Fruit fly (Drosophila melanogaster): ENCODE measurements around the gene betaGlu.
A peak's percentile ranks its signal among the peaks of the same experiment; 100 is the strongest.

Gene betaGlu

dm6 chr3R:31800663-31801062 lies 29.0 kb upstream of the betaGlu start, which contains the start of gene Ir100a:
Gene Ir100a (plus strand): TSS chr3R:31800963.
- TF ChIP-seq CG11762 (GFP tag; optimal IDR thresholded peaks at IDR 0.05; ENCODE audit: insufficient read depth): no peak
- TF ChIP-seq CG16779 (tag; optimal IDR thresholded peaks at IDR 0.05): no peak
- TF ChIP-seq CG15336 (GFP tag; IDR thresholded peaks at IDR 0.05): no peak
- TF ChIP-seq pdm3 (GFP tag; optimal IDR thresholded peaks at IDR 0.05): no peak
- no peak for TF ChIP-seq Eip75B (GFP tag; optimal IDR thresholded peaks at IDR 0.05)
- no peak for TF ChIP-seq CG8319 (GFP tag; optimal IDR thresholded peaks at IDR 0.05)
- TF ChIP-seq CG11294 (GFP tag; IDR thresholded peaks at IDR 0.05): no peak

dm6 chr3R:31794457-31794856 lies 22.8 kb upstream of the betaGlu start:
- peak; percentile 97 for TF ChIP-seq svp (GFP tag)
- no peak for TF ChIP-seq Ets96B (tag; optimal IDR thresholded peaks at IDR 0.05)
- peak; percentile 52 for TF ChIP-seq CG6854 (GFP tag; optimal IDR thresholded peaks at IDR 0.05)
- no peak for TF ChIP-seq fkh (GFP tag; optimal IDR thresholded peaks at IDR 0.05)

DNA sequence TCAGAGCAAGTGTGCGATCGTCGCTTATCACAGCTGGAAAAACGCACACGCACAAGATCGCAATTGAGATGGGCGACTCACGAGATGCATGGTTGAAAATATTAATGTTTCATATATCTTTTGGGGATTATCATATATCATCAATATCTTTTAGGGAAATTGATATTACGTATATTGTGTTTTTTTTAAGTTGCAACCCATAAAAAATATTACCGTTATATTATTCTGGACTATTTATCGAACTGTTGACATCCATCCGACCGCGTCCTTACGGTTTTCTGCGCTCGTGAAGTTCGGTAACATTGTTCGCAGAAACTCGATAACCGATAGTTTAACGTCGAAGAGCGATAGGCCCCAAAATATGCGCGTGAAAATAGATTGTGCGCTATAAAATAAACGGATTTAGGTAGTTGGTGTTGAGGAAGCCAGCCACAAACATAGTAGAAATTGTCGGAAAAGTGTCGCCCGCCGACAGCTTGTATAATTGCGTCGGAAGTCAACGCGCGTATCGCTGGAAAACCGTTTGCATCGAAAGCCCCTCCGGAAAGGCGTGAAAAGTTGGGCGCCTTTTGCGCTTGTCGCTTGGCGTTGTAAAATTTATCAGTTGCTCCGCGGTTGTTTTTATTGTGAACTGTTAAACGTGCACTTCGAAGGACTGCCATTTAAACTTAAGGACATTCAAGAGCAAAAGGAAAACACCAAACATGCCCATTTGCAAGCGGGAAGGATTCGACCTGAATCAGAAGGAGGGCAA lies 22.2 kb upstream of the betaGlu start, which contains the start of the genes Mccc1 and Acf:
TSS of gene Mccc1 (minus strand) at position 244 of the 754 bp plus-strand sequence.
TSS of gene Acf (plus strand) at position 318 of the 754 bp plus-strand sequence.
- TF ChIP-seq Met (GFP tag; optimal IDR thresholded peaks at IDR 0.05) (no peak), Eip78C (GFP tag) (no peak), CG31627 (GFP tag; optimal IDR thresholded peaks at IDR 0.05) (peak; percentile 43), CG10631 (GFP tag; optimal IDR thresholded peaks at IDR 0.05) (peak; percentile 55), Eip93F (GFP tag; optimal IDR thresholded peaks at IDR 0.05) (peak; percentile 12)

DNA sequence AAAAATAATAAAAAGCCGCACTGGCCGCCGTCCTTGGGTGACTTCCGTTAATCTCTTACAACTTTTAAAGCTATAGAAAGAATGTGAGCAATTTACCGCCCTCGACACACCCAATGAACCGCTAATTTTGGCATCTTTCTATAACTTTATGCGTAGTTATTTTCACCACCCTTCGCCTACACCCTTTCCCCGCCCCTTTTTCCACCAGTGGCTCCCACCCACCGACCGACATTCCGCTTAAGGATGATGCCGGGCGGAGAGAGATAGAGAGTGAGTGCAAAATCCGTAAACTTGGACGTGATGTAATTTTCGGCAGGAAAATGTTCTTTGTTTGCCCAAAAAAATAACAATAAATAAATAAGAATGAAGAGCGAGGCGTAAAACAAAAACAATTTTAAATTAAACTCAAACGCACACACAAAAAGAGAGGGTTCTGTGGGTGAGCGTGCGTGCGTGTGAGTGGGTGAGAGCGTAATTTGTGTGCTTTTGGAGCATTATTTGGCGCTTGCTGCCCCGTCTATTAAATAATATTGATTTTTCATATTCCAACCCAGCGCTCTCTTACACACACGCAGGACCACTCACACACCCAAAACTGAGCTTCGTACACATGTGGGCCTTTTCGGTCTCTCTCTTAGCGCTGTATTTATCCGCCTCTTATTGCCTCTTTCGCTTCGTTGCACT lies 6.0 kb upstream of the betaGlu start:
- TF ChIP-seq vri (GFP tag; optimal IDR thresholded peaks at IDR 0.05) (peak; percentile 99), CG6854 (GFP tag; optimal IDR thresholded peaks at IDR 0.05) (peak; percentile 40), CG4318 (GFP tag; optimal IDR thresholded peaks at IDR 0.05) (no peak), salr (GFP tag; optimal IDR thresholded peaks at IDR 0.05) (no peak), CG11294 (GFP tag; IDR thresholded peaks at IDR 0.05) (no peak), Eip93F (GFP tag; optimal IDR thresholded peaks at IDR 0.05) (peak; percentile 8)

- TF ChIP-seq Hr39 (GFP tag; optimal IDR thresholded peaks at IDR 0.05) (no peak), Ets96B (tag; optimal IDR thresholded peaks at IDR 0.05) (peak; percentile 66), CG15336 (GFP tag; IDR thresholded peaks at IDR 0.05) (peak; percentile 58), CG7368 (GFP tag; optimal IDR thresholded peaks at IDR 0.05) (no peak), CG8319 (GFP tag; optimal IDR thresholded peaks at IDR 0.05) (no peak), fd59A (GFP tag; optimal IDR thresholded peaks at IDR 0.05) (no peak), salr (GFP tag; optimal IDR thresholded peaks at IDR 0.05) (no peak), CG6276 (GFP tag; optimal IDR thresholded peaks at IDR 0.05) (no peak), Hr38 (GFP tag; optimal IDR thresholded peaks at IDR 0.05) (no peak), esn (GFP tag; optimal IDR thresholded peaks at IDR 0.05) (peak; percentile 68), fd85E (GFP tag; optimal IDR thresholded peaks at IDR 0.05) (no peak), pdm3 (GFP tag; optimal IDR thresholded peaks at IDR 0.05) (no peak), Lpt (GFP tag; optimal IDR thresholded peaks at IDR 0.05) (peak; percentile 42), CG6808 (GFP tag; optimal IDR thresholded peaks at IDR 0.05) (no peak), eg (GFP tag; IDR thresholded peaks at IDR 0.05) (peak; percentile 75), CG8119 (GFP tag; IDR thresholded peaks at IDR 0.05) (peak; percentile 72; the same call in 1 of the 3 replicates), CG10669 (GFP tag; optimal IDR thresholded peaks at IDR 0.05) (no peak), OdsH (GFP tag; optimal IDR thresholded peaks at IDR 0.05) (no peak), CG11294 (GFP tag; IDR thresholded peaks at IDR 0.05) (peak; percentile 34; the same call in 1 of the 2 replicates), Eip93F (GFP tag; optimal IDR thresholded peaks at IDR 0.05) (peak; percentile 39), Sox14 (GFP tag; optimal IDR thresholded peaks at IDR 0.05) (peak; percentile 44), ss (GFP tag; optimal IDR thresholded peaks at IDR 0.05) (no peak), Eip75B (GFP tag; optimal IDR thresholded peaks at IDR 0.05) (no peak), CG34406 (GFP tag; optimal IDR thresholded peaks at IDR 0.05) (peak; percentile 56), lz (GFP tag; optimal IDR thresholded peaks at IDR 0.05) (peak; percentile 60), CG6792 (GFP tag; optimal IDR thresholded peaks at IDR 0.05) (peak; percentile 53), Sox15 (GFP tag; optimal IDR thresholded peaks at IDR 0.05) (peak; percentile 55)
Measured at dm6 chr3R:31776583-31777362, 5.1 kb upstream of the betaGlu start, which contains the start of the genes CG2126 and faf. Gene CG2126 (minus strand): TSS chr3R:31776652. Gene faf (plus strand): TSS chr3R:31777020.

Measured in whole organism, prepupa.